Worm (Caenorhabditis elegans) whole organism, L2 larva: ENCODE data around the gene F15D4.4.

Source experiments
- C34F6.9 ChIP-seq: fragments of 150-350 bp; optimal IDR thresholded peaks from 2 replicates; lab custom pipeline; 2014; ENCODE audit warnings: missing biosample characterization, missing genetic modification characterization
- F13H6.1 ChIP-seq: sonication (generic microtip); optimal IDR thresholded peaks from 2 replicates; lab custom pipeline; 2016; ENCODE audit warnings: missing genetic modification characterization, missing compliant biosample characterization
- R02D3.7 ChIP-seq: fragments of 150-350 bp; optimal IDR thresholded peaks from 2 replicates; lab custom pipeline; 2014; ENCODE audit warnings: missing biosample characterization, missing genetic modification characterization
- Y55F3AM.14 ChIP-seq: fragments of 200-800 bp; sonication (Bioruptor generic); optimal IDR thresholded peaks from 2 replicates; lab custom pipeline; 2018; ENCODE audit warnings: mild to moderate bottlenecking, missing genetic modification characterization, missing compliant biosample characterization
- ZK546.5 ChIP-seq: sonication (generic microtip); optimal IDR thresholded peaks from 2 replicates; lab custom pipeline; 2017; ENCODE audit warnings: missing biosample characterization, missing genetic modification characterization
- alr-1 ChIP-seq: fragments of 150-350 bp; optimal IDR thresholded peaks from 2 replicates; lab custom pipeline; 2014; ENCODE audit warnings: missing biosample characterization, missing genetic modification characterization
- aly-2 ChIP-seq: fragments of 150-350 bp; optimal IDR thresholded peaks from 2 replicates; lab custom pipeline; 2014; ENCODE audit warnings: missing biosample characterization, missing genetic modification characterization
- ama-1 ChIP-seq: fragments of 150-350 bp; optimal IDR thresholded peaks from 2 replicates; lab custom pipeline; 2018; ENCODE audit warnings: inconsistent platforms
- blmp-1 ChIP-seq: sonication (generic microtip); optimal IDR thresholded peaks from 2 replicates; lab custom pipeline; 2017; ENCODE audit warnings: missing genetic modification characterization, mild to moderate bottlenecking, missing compliant biosample characterization, antibody characterized with exemption, moderate library complexity; ENCODE audit not compliant: insufficient read depth
- ceh-16 ChIP-seq: fragments of 150-350 bp; optimal IDR thresholded peaks from 2 replicates; lab custom pipeline; 2014; ENCODE audit warnings: missing biosample characterization, missing genetic modification characterization
- ceh-82 ChIP-seq: fragments of 150-350 bp; optimal IDR thresholded peaks from 2 replicates; lab custom pipeline; 2014; ENCODE audit warnings: missing biosample characterization, missing genetic modification characterization
- crh-2 ChIP-seq: sonication (generic microtip); optimal IDR thresholded peaks from 2 replicates; lab custom pipeline; 2017; ENCODE audit warnings: missing biosample characterization, missing genetic modification characterization
- dmd-4 ChIP-seq: sonication (generic microtip); optimal IDR thresholded peaks from 2 replicates; lab custom pipeline; 2017; ENCODE audit warnings: missing biosample characterization, missing genetic modification characterization
- egl-27 ChIP-seq: sonication (generic microtip); optimal IDR thresholded peaks from 3 replicates; lab custom pipeline; 2017; ENCODE audit warnings: missing biosample characterization, missing genetic modification reagents, missing genetic modification characterization
- elt-1 ChIP-seq: fragments of 150-350 bp; optimal IDR thresholded peaks from 2 replicates; lab custom pipeline; 2014; ENCODE audit warnings: missing biosample characterization, missing genetic modification characterization
- elt-3 ChIP-seq: sonication (generic microtip); optimal IDR thresholded peaks from 2 replicates; lab custom pipeline; 2017; ENCODE audit warnings: missing biosample characterization, missing genetic modification characterization
- fos-1 ChIP-seq: fragments of 150-350 bp; optimal IDR thresholded peaks from 2 replicates; lab custom pipeline; 2014; ENCODE audit warnings: missing biosample characterization, missing genetic modification characterization
- gmeb-1 ChIP-seq: fragments of 150-350 bp; optimal IDR thresholded peaks from 2 replicates; lab custom pipeline; 2014; ENCODE audit warnings: missing biosample characterization, missing genetic modification characterization
- lin-11 ChIP-seq: fragments of 150-350 bp; sonication (generic microtip); optimal IDR thresholded peaks from 2 replicates; lab custom pipeline; 2014; ENCODE audit warnings: missing biosample characterization, missing genetic modification characterization, inconsistent platforms, mixed read lengths
- lin-13 ChIP-seq: fragments of 150-350 bp; optimal IDR thresholded peaks from 2 replicates; lab custom pipeline; 2014; ENCODE audit warnings: missing biosample characterization, missing genetic modification reagents, missing genetic modification characterization
- lin-39 ChIP-seq: fragments of 150-350 bp; optimal IDR thresholded peaks from 2 replicates; lab custom pipeline; 2014; ENCODE audit warnings: missing biosample characterization, missing genetic modification reagents, missing genetic modification characterization
- lsy-2 ChIP-seq, 2 experiments: fragments of 150-350 bp in 1 of 2; sonication (generic microtip) in 1 of 2; optimal IDR thresholded peaks; 2 replicates each; lab custom pipeline; 2014 to 2017; ENCODE audit warnings: missing biosample characterization in 2 of 2, missing genetic modification characterization in 2 of 2
- mab-5 ChIP-seq: fragments of 150-350 bp; optimal IDR thresholded peaks from 2 replicates; lab custom pipeline; 2014; ENCODE audit warnings: missing biosample characterization, missing genetic modification characterization
- mbf-1 ChIP-seq: sonication (generic microtip); optimal IDR thresholded peaks from 2 replicates; lab custom pipeline; 2017; ENCODE audit warnings: missing biosample characterization, missing genetic modification characterization
- mdl-1 ChIP-seq, 2 experiments: fragments of 150-350 bp in 1 of 2; sonication (generic microtip) in 1 of 2; optimal IDR thresholded peaks; 2 replicates each; lab custom pipeline; 2017; ENCODE audit warnings: missing biosample characterization in 2 of 2, missing genetic modification characterization in 2 of 2
- nhr-10 ChIP-seq: sonication (generic microtip); optimal IDR thresholded peaks from 2 replicates; lab custom pipeline; 2017; ENCODE audit warnings: missing biosample characterization, missing genetic modification characterization
- nhr-11 ChIP-seq: fragments of 150-350 bp; optimal IDR thresholded peaks from 2 replicates; lab custom pipeline; 2014; ENCODE audit warnings: missing biosample characterization, missing genetic modification characterization
- nhr-12 ChIP-seq: fragments of 150-350 bp; optimal IDR thresholded peaks from 2 replicates; lab custom pipeline; 2014; ENCODE audit warnings: missing biosample characterization, missing genetic modification characterization
- nhr-129 ChIP-seq: fragments of 150-350 bp; optimal IDR thresholded peaks from 2 replicates; lab custom pipeline; 2014; ENCODE audit warnings: missing biosample characterization, missing genetic modification characterization
- nhr-21 ChIP-seq: fragments of 150-350 bp; optimal IDR thresholded peaks from 2 replicates; lab custom pipeline; 2014; ENCODE audit warnings: missing biosample characterization, missing genetic modification characterization
- nhr-23 ChIP-seq: fragments of 150-350 bp; optimal IDR thresholded peaks from 2 replicates; lab custom pipeline; 2014; ENCODE audit warnings: missing biosample characterization, missing genetic modification reagents, missing genetic modification characterization
- nhr-237 ChIP-seq: fragments of 150-350 bp; optimal IDR thresholded peaks from 2 replicates; lab custom pipeline; 2014; ENCODE audit warnings: missing biosample characterization, missing genetic modification characterization
- nhr-25 ChIP-seq: fragments of 150-350 bp; sonication (generic microtip); optimal IDR thresholded peaks from 3 replicates; lab custom pipeline; 2014; ENCODE audit warnings: missing biosample characterization, missing genetic modification characterization
- nhr-6 ChIP-seq: fragments of 150-350 bp; optimal IDR thresholded peaks from 2 replicates; lab custom pipeline; 2014; ENCODE audit warnings: missing biosample characterization, missing genetic modification characterization
- nhr-77 ChIP-seq: fragments of 150-350 bp; optimal IDR thresholded peaks from 2 replicates; lab custom pipeline; 2014; ENCODE audit warnings: missing biosample characterization, missing genetic modification characterization
- peb-1 ChIP-seq: fragments of 150-350 bp; optimal IDR thresholded peaks from 2 replicates; lab custom pipeline; 2014; ENCODE audit warnings: missing biosample characterization, missing genetic modification characterization
- sem-4 ChIP-seq: fragments of 150-350 bp; optimal IDR thresholded peaks from 2 replicates; lab custom pipeline; 2014; ENCODE audit warnings: missing biosample characterization, missing genetic modification reagents, missing genetic modification characterization
- skn-1 ChIP-seq: sonication (generic microtip); optimal IDR thresholded peaks from 2 replicates; lab custom pipeline; 2017; ENCODE audit warnings: missing biosample characterization, missing genetic modification characterization
- sma-3 ChIP-seq: sonication (generic microtip); optimal IDR thresholded peaks from 2 replicates; lab custom pipeline; 2016; ENCODE audit warnings: missing genetic modification reagents, missing genetic modification characterization, missing compliant biosample characterization
- sma-9 ChIP-seq, 2 experiments: fragments of 150-350 bp in 1 of 2; sonication (generic microtip) in 1 of 2; optimal IDR thresholded peaks; 2 replicates each; lab custom pipeline; 2014 to 2016; ENCODE audit warnings: missing genetic modification characterization in 2 of 2, mild to moderate bottlenecking in 1 of 2, missing biosample characterization in 1 of 2, missing compliant biosample characterization in 1 of 2, missing genetic modification reagents in 1 of 2, moderate library complexity in 1 of 2
- snpc-4 ChIP-seq: fragments of 150-350 bp; optimal IDR thresholded peaks from 2 replicates; lab custom pipeline; 2014; ENCODE audit warnings: missing biosample characterization, missing genetic modification characterization
- unc-39 ChIP-seq: fragments of 150-350 bp; optimal IDR thresholded peaks from 2 replicates; lab custom pipeline; 2014; ENCODE audit warnings: missing biosample characterization, missing genetic modification characterization
- unc-55 ChIP-seq: fragments of 150-350 bp; sonication (generic microtip); optimal IDR thresholded peaks from 3 replicates; lab custom pipeline; 2014; ENCODE audit warnings: missing biosample characterization, missing genetic modification reagents, missing genetic modification characterization
- unc-62 ChIP-seq: fragments of 150-350 bp; optimal IDR thresholded peaks from 2 replicates; lab custom pipeline; 2014; ENCODE audit warnings: missing biosample characterization, missing genetic modification reagents, missing genetic modification characterization
- zag-1 ChIP-seq: fragments of 150-350 bp; optimal IDR thresholded peaks from 2 replicates; lab custom pipeline; 2014; ENCODE audit warnings: missing biosample characterization, missing genetic modification characterization
- ztf-1 ChIP-seq: fragments of 200-800 bp; sonication (Bioruptor generic); conservative IDR thresholded peaks from 2 replicates; pipeline ENCODE4 v1.3.6; 2022; ENCODE audit warnings: missing genetic modification characterization, missing compliant biosample characterization
- ztf-11 ChIP-seq: sonication (generic microtip); optimal IDR thresholded peaks from 2 replicates; lab custom pipeline; 2017; ENCODE audit warnings: missing biosample characterization, missing genetic modification characterization
- ztf-4 ChIP-seq: fragments of 150-350 bp; optimal IDR thresholded peaks from 2 replicates; lab custom pipeline; 2014; ENCODE audit warnings: missing biosample characterization, missing genetic modification characterization

F15D4.4 gene

DNA sequence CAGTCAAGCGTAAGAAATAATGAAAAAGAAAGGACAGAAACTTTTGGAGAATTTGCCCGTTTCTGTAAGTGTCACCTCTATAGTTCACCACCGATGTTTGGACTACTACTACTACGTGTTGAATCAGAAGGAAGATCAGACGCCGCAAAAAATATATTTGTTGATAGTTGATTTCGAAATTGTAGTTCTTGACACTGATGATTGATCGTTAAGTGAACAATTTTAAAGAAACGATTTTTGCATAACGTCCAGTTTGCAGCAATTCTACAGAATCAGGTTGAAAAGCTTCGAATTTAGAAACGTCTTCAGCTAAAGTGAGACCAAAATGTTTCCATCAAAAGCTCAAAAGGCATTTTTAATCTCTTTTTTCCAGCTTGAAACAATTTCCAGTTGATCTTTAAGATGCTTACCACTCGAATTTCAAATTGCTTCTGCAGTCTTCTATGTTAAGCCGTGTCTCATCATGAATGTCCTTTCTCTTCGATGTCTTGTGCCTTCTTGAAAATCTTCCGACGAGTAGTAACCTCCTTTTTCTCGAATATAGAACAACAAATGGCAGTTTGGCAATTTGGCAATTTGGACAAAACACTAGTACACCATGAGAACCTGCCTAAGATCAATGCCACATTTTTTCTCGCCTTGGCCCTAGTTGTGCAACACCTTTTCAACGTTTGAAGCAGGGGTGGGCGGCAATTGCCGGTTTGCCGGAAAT lies 47.1 kb downstream of the F15D4.4 start:
- TF ChIP-seq egl-27 (tag; lab: Kevin White, UChicago) = no peak
- TF ChIP-seq lsy-2 (tag; optimal IDR thresholded peaks at IDR 0.05; lab: Kevin White, UChicago) = no peak
- TF ChIP-seq ama-1 (lab: Kevin White, UChicago) = no peak
- TF ChIP-seq unc-62 (GFP tag; lab: Kevin White, UChicago) = no peak
- peak; percentile 10 for TF ChIP-seq nhr-25

DNA sequence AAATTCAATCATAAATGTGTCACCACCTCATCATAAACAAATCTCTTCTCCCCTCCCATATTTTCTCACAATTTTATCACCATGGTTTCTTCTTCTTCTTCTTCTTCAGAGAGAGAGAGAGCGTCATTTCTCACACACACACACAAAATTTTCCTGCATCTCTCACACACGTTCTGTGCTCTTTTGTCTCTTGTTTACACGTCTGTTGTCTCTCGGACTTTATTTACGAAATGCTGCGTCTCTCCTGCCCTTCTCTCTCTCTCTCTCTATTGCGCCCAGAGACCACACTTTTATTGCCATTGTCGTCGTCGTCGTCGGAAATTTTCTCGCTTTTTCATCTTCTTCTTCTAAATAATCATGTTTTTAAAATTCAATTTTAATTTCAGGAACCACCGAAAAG lies 47.8 kb downstream of the F15D4.4 start, which contains the start of gene lec-1:
Gene lec-1, plus strand, starts transcription at position 387 of the 400 bp plus-strand sequence.
- TF ChIP-seq snpc-4 (tag; lab: Kevin White, UChicago) (peak; percentile 10), Y55F3AM.14 (no peak), blmp-1 (tag; lab: Kevin White, UChicago) (no peak), fos-1 (tag; lab: Kevin White, UChicago) (peak; percentile 80), nhr-10 (no peak), mab-5 (tag; lab: Kevin White, UChicago) (peak; percentile 49), ZK546.5 (tag; lab: Kevin White, UChicago) (no peak), nhr-237 (tag; lab: Kevin White, UChicago) (no peak), egl-27 (tag; lab: Kevin White, UChicago) (no peak), nhr-12 (no peak), R02D3.7 (tag; lab: Kevin White, UChicago) (no peak), nhr-129 (tag; lab: Kevin White, UChicago) (peak; percentile 87), sma-9 (GFP tag; optimal IDR thresholded peaks at IDR 0.05; lab: Kevin White, UChicago) (peak; percentile 64), sma-9 (tag; optimal IDR thresholded peaks at IDR 0.05; lab: Kevin White, UChicago) (no peak), sem-4 (tag; lab: Kevin White, UChicago) (peak; percentile 73), crh-2 (tag; lab: Kevin White, UChicago) (peak; percentile 79), skn-1 (tag; lab: Kevin White, UChicago) (no peak), ceh-82 (tag; lab: Kevin White, UChicago) (no peak), nhr-23 (tag; lab: Kevin White, UChicago) (no peak), mbf-1 (tag; lab: Kevin White, UChicago) (no peak), nhr-25 (peak; percentile 5), ztf-11 (tag; lab: Kevin White, UChicago) (no peak), zag-1 (tag; lab: Kevin White, UChicago) (peak; percentile 37), ztf-1 (GFP tag; lab: Robert Waterston, UW) (no peak), elt-3 (tag; lab: Kevin White, UChicago) (no peak), mdl-1 (tag; optimal IDR thresholded peaks at IDR 0.05; lab: Kevin White, UChicago) (no peak), unc-62 (GFP tag; lab: Kevin White, UChicago) (no peak), nhr-21 (tag; lab: Kevin White, UChicago) (peak; percentile 3), lin-13 (GFP tag; lab: Kevin White, UChicago) (peak; percentile 69), unc-39 (no peak), sma-3 (GFP tag; lab: Kevin White, UChicago) (peak; percentile 0), peb-1 (tag; lab: Kevin White, UChicago) (no peak), nhr-6 (peak; percentile 58), unc-55 (GFP tag; lab: Kevin White, UChicago) (peak; percentile 63), C34F6.9 (tag; lab: Kevin White, UChicago) (peak; percentile 83), alr-1 (tag; lab: Kevin White, UChicago) (no peak), nhr-11 (no peak), lin-11 (no peak), elt-1 (tag; lab: Kevin White, UChicago) (no peak), nhr-77 (no peak), lin-39 (no peak), dmd-4 (tag; lab: Kevin White, UChicago) (no peak), F13H6.1 (peak; percentile 66), ztf-4 (no peak), gmeb-1 (tag; lab: Kevin White, UChicago) (no peak), lsy-2 (tag; optimal IDR thresholded peaks at IDR 0.05; lab: Kevin White, UChicago) (peak; percentile 21 to 67), aly-2 (tag; lab: Kevin White, UChicago) (no peak), ama-1 (lab: Kevin White, UChicago) (no peak), ceh-16 (tag; lab: Kevin White, UChicago) (no peak)
